Fruit fly (Drosophila melanogaster) whole organism, embryonic: ENCODE results near the gene Galphai.

ENCODE experiments used
- Bgb ChIP-seq: fragments of 200-800 bp; sonication (Bioruptor generic); IDR thresholded peaks from 2 replicates; pipeline ENCODE4 v1.3.6; 2022; ENCODE audit warnings: missing biosample characterization, missing genetic modification characterization; ENCODE audit not compliant: partially characterized antibody
- CG10366 ChIP-seq: fragments of 200-800 bp; sonication (Bioruptor generic); IDR thresholded peaks from 2 replicates; pipeline ENCODE4 v1.3.6; 2022; ENCODE audit warnings: missing biosample characterization, missing genetic modification characterization
- CG10979 ChIP-seq: fragments of 200-800 bp; sonication (Bioruptor generic); optimal IDR thresholded peaks from 2 replicates; lab custom pipeline; 2018; ENCODE audit warnings: missing biosample characterization, mild to moderate bottlenecking, missing genetic modification characterization, moderate library complexity
- CG11247 ChIP-seq: fragments of 200-800 bp; sonication (Bioruptor generic); IDR thresholded peaks from 2 replicates; pipeline ENCODE4 v1.3.6; 2022; ENCODE audit warnings: missing biosample characterization, missing genetic modification characterization
- CG11456 ChIP-seq: fragments of 200-800 bp; sonication (Bioruptor generic); IDR thresholded peaks from 3 replicates; pipeline ENCODE4 v1.3.6; 2022; ENCODE audit warnings: missing biosample characterization, missing genetic modification characterization
- CG12155 ChIP-seq: fragments of 200-800 bp; sonication (Bioruptor generic); optimal IDR thresholded peaks from 3 replicates; lab custom pipeline; 2016; ENCODE audit warnings: missing biosample characterization, missing genetic modification characterization
- CG14667 ChIP-seq: fragments of 200-800 bp; sonication (Bioruptor generic); IDR thresholded peaks from 2 replicates; pipeline ENCODE4 v1.3.6; 2022; ENCODE audit warnings: missing biosample characterization, missing genetic modification characterization
- CG1792 ChIP-seq: fragments of 200-800 bp; sonication (Bioruptor generic); optimal IDR thresholded peaks from 2 replicates; lab custom pipeline; 2016; ENCODE audit warnings: missing biosample characterization, missing genetic modification characterization
- CG1832 ChIP-seq: fragments of 200-800 bp; sonication (Bioruptor generic); optimal IDR thresholded peaks from 2 replicates; lab custom pipeline; 2017; ENCODE audit warnings: missing biosample characterization, mild to moderate bottlenecking, missing genetic modification characterization, inconsistent platforms
- CG2120 ChIP-seq: fragments of 200-800 bp; sonication (Bioruptor generic); optimal IDR thresholded peaks from 3 replicates; lab custom pipeline; 2016; ENCODE audit warnings: missing biosample characterization, missing genetic modification characterization
- CG2129 ChIP-seq: fragments of 200-800 bp; sonication (Bioruptor generic); IDR thresholded peaks from 2 replicates; pipeline ENCODE4 v1.3.6; 2022; ENCODE audit warnings: missing biosample characterization, missing genetic modification characterization; ENCODE audit not compliant: partially characterized antibody
- CG2199 ChIP-seq: fragments of 200-800 bp; sonication (Bioruptor generic); IDR thresholded peaks from 3 replicates; pipeline ENCODE4 v1.3.6; 2022; ENCODE audit warnings: missing biosample characterization, missing genetic modification characterization
- CG31388 ChIP-seq: fragments of 200-800 bp; sonication (Bioruptor generic); optimal IDR thresholded peaks from 2 replicates; lab custom pipeline; 2016; ENCODE audit warnings: missing biosample characterization, missing genetic modification characterization
- CG6689 ChIP-seq: fragments of 200-800 bp; sonication (Bioruptor generic); IDR thresholded peaks from 2 replicates; pipeline ENCODE4 v1.3.6; 2022; ENCODE audit warnings: missing biosample characterization, missing genetic modification characterization
- CG6765 ChIP-seq: fragments of 200-800 bp; sonication (Bioruptor generic); optimal IDR thresholded peaks from 3 replicates; lab custom pipeline; 2017; ENCODE audit warnings: missing biosample characterization, mild to moderate bottlenecking, missing genetic modification characterization
- CG7928 ChIP-seq: fragments of 200-800 bp; sonication (Bioruptor generic); optimal IDR thresholded peaks from 2 replicates; lab custom pipeline; 2017; ENCODE audit warnings: missing biosample characterization, mild to moderate bottlenecking, missing genetic modification characterization
- CG8478 ChIP-seq: fragments of >200 bp; optimal IDR thresholded peaks from 2 replicates; lab custom pipeline; 2018
- HLH54F ChIP-seq: fragments of 200-800 bp; sonication (Bioruptor generic); optimal IDR thresholded peaks from 3 replicates; lab custom pipeline; 2016; ENCODE audit warnings: missing biosample characterization, missing genetic modification characterization
- Hsf ChIP-seq: fragments of 200-800 bp; sonication (Bioruptor generic); optimal IDR thresholded peaks from 3 replicates; lab custom pipeline; 2016; ENCODE audit warnings: missing biosample characterization, missing genetic modification characterization
- Lpt ChIP-seq: fragments of >200 bp; optimal IDR thresholded peaks from 2 replicates; lab custom pipeline; 2018; ENCODE audit warnings: missing biosample characterization, missing genetic modification characterization
- Max ChIP-seq: fragments of 200-800 bp; sonication (Bioruptor generic); optimal IDR thresholded peaks from 2 replicates; lab custom pipeline; 2016; ENCODE audit warnings: missing biosample characterization, mild to moderate bottlenecking, missing genetic modification characterization
- Mrtf ChIP-seq: fragments of 200-800 bp; sonication (Bioruptor generic); IDR thresholded peaks from 3 replicates; pipeline ENCODE4 v1.3.6; 2022; ENCODE audit warnings: missing biosample characterization, missing genetic modification characterization
- NC2α ChIP-seq: fragments of 200-800 bp; sonication (Bioruptor generic); optimal IDR thresholded peaks from 2 replicates; lab custom pipeline; 2016; ENCODE audit warnings: missing biosample characterization, missing genetic modification characterization
- NfI ChIP-seq: fragments of 200-800 bp; sonication (Bioruptor generic); optimal IDR thresholded peaks from 3 replicates; lab custom pipeline; 2018; ENCODE audit warnings: missing biosample characterization, mild to moderate bottlenecking, missing genetic modification characterization, moderate library complexity
- PHDP ChIP-seq: fragments of 200-800 bp; sonication (Bioruptor generic); optimal IDR thresholded peaks from 3 replicates; lab custom pipeline; 2018; ENCODE audit warnings: missing biosample characterization, mild to moderate bottlenecking, missing genetic modification characterization, moderate library complexity
- Xbp1 ChIP-seq: fragments of 200-800 bp; sonication (Bioruptor generic); optimal IDR thresholded peaks from 3 replicates; lab custom pipeline; 2016; ENCODE audit warnings: missing biosample characterization, mild to moderate bottlenecking, missing genetic modification characterization
- al ChIP-seq: fragments of 200-800 bp; sonication (Bioruptor generic); IDR thresholded peaks from 2 replicates; pipeline ENCODE4 v1.3.6; 2022; ENCODE audit warnings: missing biosample characterization, missing genetic modification characterization
- aop ChIP-seq: fragments of 200-800 bp; sonication (Bioruptor generic); IDR thresholded peaks from 2 replicates; pipeline ENCODE4 v1.3.6; 2022; ENCODE audit warnings: missing biosample characterization, missing genetic modification characterization
- ato ChIP-seq: fragments of 200-800 bp; sonication (Bioruptor generic); IDR thresholded peaks from 2 replicates; pipeline ENCODE4 v1.3.6; 2022; ENCODE audit warnings: missing biosample characterization, missing genetic modification characterization; ENCODE audit not compliant: partially characterized antibody
- btn ChIP-seq: fragments of 200-800 bp; sonication (Bioruptor generic); optimal IDR thresholded peaks from 2 replicates; lab custom pipeline; 2016; ENCODE audit warnings: missing biosample characterization, missing genetic modification characterization
- chm ChIP-seq: fragments of 200-800 bp; sonication (Bioruptor generic); IDR thresholded peaks from 2 replicates; pipeline ENCODE4 v1.3.6; 2022; ENCODE audit warnings: missing biosample characterization, missing genetic modification characterization
- dm ChIP-seq: fragments of 200-800 bp; sonication (Bioruptor generic); optimal IDR thresholded peaks from 3 replicates; lab custom pipeline; 2016; ENCODE audit warnings: missing biosample characterization, missing genetic modification characterization
- dmrt11E ChIP-seq: fragments of 200-800 bp; sonication (Bioruptor generic); optimal IDR thresholded peaks from 3 replicates; lab custom pipeline; 2018; ENCODE audit warnings: missing biosample characterization, mild to moderate bottlenecking, missing genetic modification characterization, moderate library complexity
- emc ChIP-seq: fragments of 200-800 bp; sonication (Bioruptor generic); optimal IDR thresholded peaks from 2 replicates; lab custom pipeline; 2016; ENCODE audit warnings: missing biosample characterization, missing genetic modification characterization
- exex ChIP-seq: fragments of 200-800 bp; sonication (Bioruptor generic); optimal IDR thresholded peaks from 4 replicates; lab custom pipeline; 2018; ENCODE audit warnings: missing biosample characterization, mild to moderate bottlenecking, missing genetic modification characterization, moderate library complexity
- fd3F ChIP-seq: fragments of 200-800 bp; sonication (Bioruptor generic); optimal IDR thresholded peaks from 2 replicates; lab custom pipeline; 2018; ENCODE audit warnings: missing biosample characterization, mild to moderate bottlenecking, missing genetic modification characterization, moderate library complexity
- fd96Cb ChIP-seq: fragments of 200-800 bp; sonication (Bioruptor generic); optimal IDR thresholded peaks from 2 replicates; lab custom pipeline; 2018; ENCODE audit warnings: missing biosample characterization, mild to moderate bottlenecking, missing genetic modification characterization, moderate library complexity
- gcm2 ChIP-seq: fragments of 200-800 bp; sonication (Bioruptor generic); optimal IDR thresholded peaks from 2 replicates; lab custom pipeline; 2016; ENCODE audit warnings: missing biosample characterization, missing genetic modification characterization
- gfzf ChIP-seq: fragments of 200-800 bp; sonication (Bioruptor generic); optimal IDR thresholded peaks from 2 replicates; lab custom pipeline; 2016; ENCODE audit warnings: missing biosample characterization, mild to moderate bottlenecking, missing genetic modification characterization, moderate library complexity
- grn ChIP-seq: fragments of 200-800 bp; sonication (Bioruptor generic); optimal IDR thresholded peaks from 3 replicates; lab custom pipeline; 2017; ENCODE audit warnings: missing biosample characterization, missing genetic modification characterization
- hb ChIP-seq: fragments of 200-800 bp; sonication (Bioruptor generic); IDR thresholded peaks from 3 replicates; pipeline ENCODE4 v1.3.6; 2022; ENCODE audit warnings: missing biosample characterization, missing genetic modification characterization; ENCODE audit not compliant: partially characterized antibody
- hth ChIP-seq: fragments of >200 bp; optimal IDR thresholded peaks from 2 replicates; lab custom pipeline; 2017; ENCODE audit warnings: inconsistent platforms
- klu ChIP-seq: fragments of 200-800 bp; sonication (Bioruptor generic); IDR thresholded peaks from 2 replicates; pipeline ENCODE4 v1.3.6; 2022; ENCODE audit warnings: missing biosample characterization, missing genetic modification characterization
- lbe ChIP-seq: fragments of 200-800 bp; sonication (Bioruptor generic); optimal IDR thresholded peaks from 2 replicates; lab custom pipeline; 2016; ENCODE audit warnings: missing biosample characterization, mild to moderate bottlenecking, missing genetic modification characterization
- pho ChIP-seq: fragments of 200-800 bp; sonication (Bioruptor generic); optimal IDR thresholded peaks from 2 replicates; lab custom pipeline; 2016; ENCODE audit warnings: missing biosample characterization, missing genetic modification characterization
- ro ChIP-seq: fragments of 200-800 bp; sonication (Bioruptor generic); IDR thresholded peaks from 2 replicates; pipeline ENCODE4 v1.3.6; 2022; ENCODE audit warnings: missing biosample characterization, missing genetic modification characterization
- salm ChIP-seq: fragments of 200-800 bp; sonication (Bioruptor generic); optimal IDR thresholded peaks from 2 replicates; lab custom pipeline; 2018; ENCODE audit warnings: missing biosample characterization, mild to moderate bottlenecking, missing genetic modification characterization
- sens ChIP-seq: fragments of 200-800 bp; sonication (Bioruptor generic); peaks from one replicate; lab custom pipeline; 2016; ENCODE audit warnings: missing biosample characterization, missing genetic modification characterization
- shn ChIP-seq: fragments of 200-800 bp; sonication (Bioruptor generic); optimal IDR thresholded peaks from 3 replicates; lab custom pipeline; 2016; ENCODE audit warnings: missing biosample characterization, missing genetic modification characterization
- sr ChIP-seq: fragments of 200-800 bp; sonication (Bioruptor generic); IDR thresholded peaks from 3 replicates; pipeline ENCODE4 v1.3.6; 2022; ENCODE audit warnings: missing biosample characterization, missing genetic modification characterization
- vfl ChIP-seq: fragments of 200-800 bp; sonication (Bioruptor generic); optimal IDR thresholded peaks from 2 replicates; lab custom pipeline; 2016; ENCODE audit warnings: missing biosample characterization, missing genetic modification characterization

Galphai gene

DNA sequence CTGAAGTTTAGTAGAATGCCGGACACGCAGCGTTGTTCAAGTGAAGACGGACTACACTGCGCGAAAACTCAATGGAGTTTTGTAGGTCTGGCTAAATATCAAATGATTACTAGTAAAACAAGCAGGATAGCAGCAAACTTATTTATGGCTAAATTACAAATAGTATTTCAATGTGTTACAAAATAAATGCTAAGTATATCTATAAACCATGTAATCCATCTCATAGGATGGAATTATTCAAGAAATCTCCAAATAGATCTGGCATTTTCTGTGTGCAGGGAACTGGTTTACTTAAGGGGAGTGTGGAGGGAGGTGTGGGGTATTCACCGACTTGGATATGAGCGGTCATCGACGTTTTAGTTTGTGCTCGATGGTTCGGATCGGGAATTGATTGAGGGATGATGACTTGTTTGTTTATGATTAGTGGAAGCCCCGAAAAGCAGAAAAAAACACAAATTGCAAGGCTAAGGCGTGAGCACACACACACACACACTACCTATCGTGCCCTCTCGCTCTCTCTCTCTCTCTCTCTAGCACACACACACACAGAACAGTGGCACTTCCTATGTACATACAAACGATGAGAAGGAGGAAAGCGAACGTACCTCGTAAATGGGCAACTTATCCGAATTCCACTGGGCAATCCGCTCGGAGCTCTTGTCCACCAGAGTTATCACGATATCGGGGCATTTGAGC is 15.9 kb downstream of the Galphai start (continued):
- TF ChIP-seq emc (GFP tag; lab: Kevin White, UChicago): peak; percentile 33
- peak; percentile 58; the same call in 1 of the 2 replicates for TF ChIP-seq chm (GFP tag; lab: Robert Waterston, UW)
- TF ChIP-seq al (GFP tag; lab: Robert Waterston, UW): peak; percentile 40; the same call in 1 of the 2 replicates
- peak; percentile 46 for TF ChIP-seq salm (tag; lab: Kevin White, UChicago)
- peak; percentile 68 for TF ChIP-seq shn
- TF ChIP-seq CG31388 (GFP tag; lab: Kevin White, UChicago): peak; percentile 13
- peak; percentile 82 for TF ChIP-seq CG2120
- peak; percentile 87 for TF ChIP-seq Hsf (GFP tag; lab: Kevin White, UChicago)
- peak; percentile 47 for TF ChIP-seq grn (GFP tag; lab: Kevin White, UChicago)
- TF ChIP-seq CG1792 (GFP tag; lab: Kevin White, UChicago): peak; percentile 73
- TF ChIP-seq NfI (GFP tag; lab: Kevin White, UChicago): peak; percentile 81
- peak; percentile 39; the same call in 1 of the 2 replicates for TF ChIP-seq klu (GFP tag; lab: Robert Waterston, UW)
- TF ChIP-seq btn (GFP tag; lab: Kevin White, UChicago): peak; percentile 50
- no peak for TF ChIP-seq hth (lab: Kevin White, UChicago)
- peak; percentile 59 for TF ChIP-seq gcm2 (GFP tag; lab: Kevin White, UChicago)
- peak; percentile 64 for TF ChIP-seq CG14667
- TF ChIP-seq CG2199: peak; percentile 78; the same call in 1 of the 3 replicates
- peak; percentile 86 for TF ChIP-seq CG8478 (lab: Kevin White, UChicago)
- peak; percentile 85 for TF ChIP-seq dmrt11E (tag; lab: Kevin White, UChicago)
- TF ChIP-seq lbe (GFP tag; lab: Kevin White, UChicago): no peak
- TF ChIP-seq CG11456 (GFP tag; lab: Robert Waterston, UW): peak; percentile 51; the same call in 1 of the 3 replicates
- TF ChIP-seq CG12155 (GFP tag; lab: Kevin White, UChicago): peak; percentile 79
- TF ChIP-seq aop: 0 out of 2 replicates have a peak, but pooled peaks have one; percentile 2
- no peak for TF ChIP-seq ato (GFP tag; lab: Robert Waterston, UW)
- peak; percentile 85 for TF ChIP-seq fd96Cb
- TF ChIP-seq sens (GFP tag; lab: Kevin White, UChicago): peak; percentile 98
- peak; percentile 67 for TF ChIP-seq CG10366 (GFP tag; lab: Robert Waterston, UW)
- TF ChIP-seq exex (tag; lab: Kevin White, UChicago): no peak
- no peak for TF ChIP-seq Bgb (GFP tag; lab: Robert Waterston, UW)
- no peak for TF ChIP-seq ro (GFP tag; lab: Robert Waterston, UW)
- peak; percentile 59 for TF ChIP-seq Max (GFP tag; lab: Kevin White, UChicago)
- peak; percentile 24 for TF ChIP-seq CG7928
- TF ChIP-seq pho: peak; percentile 84
- TF ChIP-seq Xbp1 (GFP tag; lab: Kevin White, UChicago): peak; percentile 85
- peak; percentile 28; the same call in 1 of the 3 replicates for TF ChIP-seq sr
- no peak for TF ChIP-seq gfzf (GFP tag; lab: Kevin White, UChicago)
- 0 out of 2 replicates have a peak, but pooled peaks have one; percentile 24 for TF ChIP-seq CG11247 (GFP tag; lab: Robert Waterston, UW)
- peak; percentile 52 for TF ChIP-seq dm (GFP tag; lab: Kevin White, UChicago)
- peak; percentile 79 for TF ChIP-seq CG1832 (GFP tag; lab: Kevin White, UChicago)
- no peak for TF ChIP-seq Lpt (GFP tag; lab: Kevin White, UChicago)
- peak; percentile 81 for TF ChIP-seq CG6689 (GFP tag; lab: Robert Waterston, UW)
- no peak for TF ChIP-seq hb (GFP tag; lab: Robert Waterston, UW)
- TF ChIP-seq fd3F (GFP tag; lab: Kevin White, UChicago): peak; percentile 74
- TF ChIP-seq HLH54F (GFP tag; lab: Kevin White, UChicago): peak; percentile 75
- peak; percentile 88 for TF ChIP-seq CG10979 (tag; lab: Kevin White, UChicago)
- TF ChIP-seq Mrtf (GFP tag; lab: Robert Waterston, UW): peak; percentile 77
- TF ChIP-seq NC2α: peak; percentile 73
- peak; percentile 86 for TF ChIP-seq PHDP (tag; lab: Kevin White, UChicago)
- peak; percentile 56 for TF ChIP-seq vfl
- TF ChIP-seq CG6765 (GFP tag; lab: Kevin White, UChicago): peak; percentile 54
- no peak for TF ChIP-seq CG2129 (GFP tag; lab: Robert Waterston, UW)
